Worm (Caenorhabditis elegans) whole organism, L3 larva: ENCODE results near the gene mec-17.

Source experiments
- R02D3.7 ChIP-seq: fragments of 150-350 bp; optimal IDR thresholded peaks from 2 replicates; lab custom pipeline; 2014; ENCODE audit warnings: missing biosample characterization, missing genetic modification characterization
- ZK546.5 ChIP-seq: sonication (generic microtip); optimal IDR thresholded peaks from 2 replicates; lab custom pipeline; 2017; ENCODE audit warnings: missing biosample characterization, missing genetic modification characterization
- aly-2 ChIP-seq: fragments of 150-350 bp; optimal IDR thresholded peaks from 2 replicates; lab custom pipeline; 2014; ENCODE audit warnings: missing biosample characterization, missing genetic modification characterization
- ama-1 ChIP-seq: fragments of 150-350 bp; optimal IDR thresholded peaks from 2 replicates; lab custom pipeline; 2018
- ceh-16 ChIP-seq: sonication (generic microtip); optimal IDR thresholded peaks from 2 replicates; lab custom pipeline; 2017; ENCODE audit warnings: missing biosample characterization, missing genetic modification characterization
- ceh-28 ChIP-seq: fragments of 150-350 bp; optimal IDR thresholded peaks from 2 replicates; lab custom pipeline; 2014; ENCODE audit warnings: missing biosample characterization, missing genetic modification reagents, missing genetic modification characterization
- ceh-82 ChIP-seq: fragments of 150-350 bp; optimal IDR thresholded peaks from 2 replicates; lab custom pipeline; 2014; ENCODE audit warnings: missing biosample characterization, missing genetic modification characterization
- ceh-9 ChIP-seq: sonication (generic microtip); optimal IDR thresholded peaks from 2 replicates; lab custom pipeline; 2018; ENCODE audit warnings: missing biosample characterization, missing genetic modification characterization
- daf-12 ChIP-seq: fragments of 150-350 bp; optimal IDR thresholded peaks from 2 replicates; lab custom pipeline; 2014; ENCODE audit warnings: missing biosample characterization, missing genetic modification reagents, missing genetic modification characterization
- egl-27 ChIP-seq: sonication (generic microtip); optimal IDR thresholded peaks from 4 replicates; lab custom pipeline; 2017; ENCODE audit warnings: missing biosample characterization, missing genetic modification reagents, missing genetic modification characterization
- egl-5 ChIP-seq: fragments of 150-350 bp; optimal IDR thresholded peaks from 2 replicates; lab custom pipeline; 2017; ENCODE audit warnings: missing biosample characterization, missing genetic modification reagents, missing genetic modification characterization, inconsistent platforms
- elt-1 ChIP-seq: fragments of 150-350 bp; optimal IDR thresholded peaks from 2 replicates; lab custom pipeline; 2014; ENCODE audit warnings: missing biosample characterization, missing genetic modification characterization
- elt-2 ChIP-seq: sonication (generic microtip); optimal IDR thresholded peaks from 2 replicates; lab custom pipeline; 2016; ENCODE audit warnings: missing genetic modification reagents, mild to moderate bottlenecking, missing genetic modification characterization, missing compliant biosample characterization
- elt-3 ChIP-seq, 3 experiments: fragments of 150-350 bp in 1 of 3; sonication (generic microtip) in 2 of 3; optimal IDR thresholded peaks; 2 replicates in 2 of 3; 4 replicates in 1 of 3; lab custom pipeline; 2014 to 2017; ENCODE audit warnings: missing biosample characterization in 3 of 3, missing genetic modification characterization in 3 of 3
- eor-1 ChIP-seq, 2 experiments: fragments of 150-350 bp; optimal IDR thresholded peaks; 2 replicates each; lab custom pipeline; 2014 to 2018; ENCODE audit warnings: missing biosample characterization in 2 of 2, missing genetic modification characterization in 2 of 2
- fkh-10 ChIP-seq: sonication (generic microtip); optimal IDR thresholded peaks from 2 replicates; lab custom pipeline; 2017; ENCODE audit warnings: missing biosample characterization, missing genetic modification reagents, missing genetic modification characterization
- fkh-2 ChIP-seq: fragments of 150-350 bp; optimal IDR thresholded peaks from 2 replicates; lab custom pipeline; 2014; ENCODE audit warnings: missing biosample characterization, missing genetic modification reagents, missing genetic modification characterization
- fos-1 ChIP-seq: fragments of 150-350 bp; optimal IDR thresholded peaks from 2 replicates; lab custom pipeline; 2014; ENCODE audit warnings: missing biosample characterization, missing genetic modification characterization
- hmg-11 ChIP-seq: sonication (generic microtip); optimal IDR thresholded peaks from 2 replicates; lab custom pipeline; 2016; ENCODE audit warnings: missing genetic modification characterization, missing compliant biosample characterization
- jun-1 ChIP-seq: fragments of 150-350 bp; optimal IDR thresholded peaks from 2 replicates; lab custom pipeline; 2014; ENCODE audit warnings: missing biosample characterization, missing genetic modification reagents, missing genetic modification characterization
- lin-15B ChIP-seq: fragments of 150-350 bp; optimal IDR thresholded peaks from 2 replicates; lab custom pipeline; 2014; ENCODE audit warnings: missing biosample characterization, missing genetic modification characterization
- lin-39 ChIP-seq: fragments of 150-350 bp; optimal IDR thresholded peaks from 2 replicates; lab custom pipeline; 2018; ENCODE audit warnings: missing biosample characterization, missing genetic modification reagents, missing genetic modification characterization
- lsy-12 ChIP-seq: sonication (generic microtip); optimal IDR thresholded peaks from 2 replicates; lab custom pipeline; 2016; ENCODE audit warnings: mild to moderate bottlenecking, missing genetic modification characterization, missing compliant biosample characterization
- mdl-1 ChIP-seq: fragments of 150-350 bp; optimal IDR thresholded peaks from 2 replicates; lab custom pipeline; 2014; ENCODE audit warnings: missing biosample characterization, missing genetic modification characterization
- mml-1 ChIP-seq: fragments of 150-350 bp; sonication (generic microtip); optimal IDR thresholded peaks from 3 replicates; lab custom pipeline; 2014; ENCODE audit warnings: missing biosample characterization, missing genetic modification characterization
- nfya-1 ChIP-seq: sonication (generic microtip); optimal IDR thresholded peaks from 2 replicates; lab custom pipeline; 2017; ENCODE audit warnings: missing genetic modification characterization, mild to moderate bottlenecking, missing compliant biosample characterization, antibody characterized with exemption, moderate library complexity; ENCODE audit not compliant: insufficient read depth
- nhr-11 ChIP-seq: fragments of 150-350 bp; optimal IDR thresholded peaks from 2 replicates; lab custom pipeline; 2014; ENCODE audit warnings: missing biosample characterization, missing genetic modification characterization
- nhr-12 ChIP-seq: fragments of 150-350 bp; optimal IDR thresholded peaks from 2 replicates; lab custom pipeline; 2014; ENCODE audit warnings: missing biosample characterization, missing genetic modification characterization
- nhr-23 ChIP-seq: fragments of 150-350 bp; optimal IDR thresholded peaks from 2 replicates; lab custom pipeline; 2014; ENCODE audit warnings: missing biosample characterization, missing genetic modification reagents, missing genetic modification characterization
- nhr-237 ChIP-seq: fragments of 150-350 bp; optimal IDR thresholded peaks from 2 replicates; lab custom pipeline; 2014; ENCODE audit warnings: missing biosample characterization, missing genetic modification characterization
- nhr-25 ChIP-seq: sonication (generic microtip); optimal IDR thresholded peaks from 2 replicates; lab custom pipeline; 2017; ENCODE audit warnings: missing biosample characterization, missing genetic modification characterization
- nhr-28 ChIP-seq: fragments of 150-350 bp; optimal IDR thresholded peaks from 2 replicates; lab custom pipeline; 2014; ENCODE audit warnings: missing biosample characterization, missing genetic modification characterization
- nhr-43 ChIP-seq: sonication (generic microtip); optimal IDR thresholded peaks from 2 replicates; lab custom pipeline; 2016; ENCODE audit warnings: mild to moderate bottlenecking, missing genetic modification characterization, missing compliant biosample characterization; ENCODE audit not compliant: poor library complexity, severe bottlenecking
- nhr-67 ChIP-seq: fragments of 150-350 bp; optimal IDR thresholded peaks from 2 replicates; lab custom pipeline; 2014; ENCODE audit warnings: missing biosample characterization, missing genetic modification characterization
- nhr-76 ChIP-seq: fragments of 150-350 bp; sonication (generic microtip); optimal IDR thresholded peaks from 5 replicates; lab custom pipeline; 2014; ENCODE audit warnings: missing biosample characterization, missing genetic modification characterization
- nhr-77 ChIP-seq: fragments of 150-350 bp; optimal IDR thresholded peaks from 2 replicates; lab custom pipeline; 2014; ENCODE audit warnings: missing biosample characterization, missing genetic modification characterization
- pha-4 ChIP-seq: fragments of 150-350 bp; optimal IDR thresholded peaks from 2 replicates; lab custom pipeline; 2014; ENCODE audit warnings: missing biosample characterization, missing genetic modification reagents, missing genetic modification characterization
- pqm-1 ChIP-seq: fragments of 150-350 bp; optimal IDR thresholded peaks from 2 replicates; lab custom pipeline; 2017; ENCODE audit warnings: missing biosample characterization, missing genetic modification characterization, inconsistent platforms
- sea-2 ChIP-seq: fragments of 150-350 bp; sonication (generic microtip); optimal IDR thresholded peaks from 4 replicates; lab custom pipeline; 2014; ENCODE audit warnings: missing biosample characterization, missing genetic modification reagents, missing genetic modification characterization
- skn-1 ChIP-seq: fragments of 150-350 bp; optimal IDR thresholded peaks from 2 replicates; lab custom pipeline; 2014; ENCODE audit warnings: missing biosample characterization, missing genetic modification characterization
- snpc-4 ChIP-seq: fragments of 150-350 bp; optimal IDR thresholded peaks from 2 replicates; lab custom pipeline; 2014; ENCODE audit warnings: missing biosample characterization, missing genetic modification characterization
- tbx-2 ChIP-seq: sonication (generic microtip); optimal IDR thresholded peaks from 2 replicates; lab custom pipeline; 2016; ENCODE audit warnings: mild to moderate bottlenecking, missing genetic modification characterization, missing compliant biosample characterization
- unc-39 ChIP-seq: sonication (generic microtip); optimal IDR thresholded peaks from 4 replicates; lab custom pipeline; 2017; ENCODE audit warnings: missing biosample characterization, missing genetic modification characterization
- unc-62 ChIP-seq: fragments of 150-350 bp; sonication (generic microtip); optimal IDR thresholded peaks from 4 replicates; lab custom pipeline; 2014; ENCODE audit warnings: missing biosample characterization, missing genetic modification reagents, missing genetic modification characterization
- zag-1 ChIP-seq: fragments of 150-350 bp; optimal IDR thresholded peaks from 2 replicates; lab custom pipeline; 2014; ENCODE audit warnings: missing biosample characterization, missing genetic modification characterization
- ztf-11 ChIP-seq: fragments of 150-350 bp; optimal IDR thresholded peaks from 2 replicates; lab custom pipeline; 2014; ENCODE audit warnings: missing biosample characterization, missing genetic modification characterization
- ztf-4 ChIP-seq: fragments of 150-350 bp; optimal IDR thresholded peaks from 2 replicates; lab custom pipeline; 2014; ENCODE audit warnings: missing biosample characterization, missing genetic modification characterization

Gene mec-17

ce11 chrIV:8030099-8030498 is 43.1 kb upstream of the mec-17 start:
- no peak for TF ChIP-seq ceh-28
- TF ChIP-seq tbx-2 (tag; lab: Kevin White, UChicago): no peak
- TF ChIP-seq elt-2 (tag; lab: Kevin White, UChicago): peak; percentile 95
- TF ChIP-seq pqm-1 (tag; lab: Kevin White, UChicago): peak; percentile 66

- no peak for TF ChIP-seq nhr-12
- no peak for TF ChIP-seq nhr-11 (tag; lab: Kevin White, UChicago)
- TF ChIP-seq ceh-9 (tag; lab: Kevin White, UChicago): no peak
- no peak for TF ChIP-seq pqm-1 (tag; lab: Kevin White, UChicago)
Measured at ce11 chrIV:8029413-8029812, 42.4 kb upstream of the mec-17 start, which contains the start of gene nhr-31. Gene nhr-31 (minus strand): TSS chrIV:8029513.

ce11 chrIV:8028372-8028771 is 41.4 kb upstream of the mec-17 start:
- TF ChIP-seq nhr-237 (tag; lab: Kevin White, UChicago) (no peak), nhr-12 (no peak), elt-2 (tag; lab: Kevin White, UChicago) (peak; percentile 88), lin-15B (tag; lab: Kevin White, UChicago) (no peak), ama-1 (lab: Kevin White, UChicago) (peak; percentile 56), sea-2 (GFP tag; lab: Kevin White, UChicago) (no peak), lsy-12 (tag; lab: Kevin White, UChicago) (peak; percentile 9), ceh-9 (tag; lab: Kevin White, UChicago) (no peak), ceh-16 (tag; lab: Kevin White, UChicago) (no peak), nhr-23 (tag; lab: Kevin White, UChicago) (peak; percentile 92), pqm-1 (tag; lab: Kevin White, UChicago) (peak; percentile 64), nhr-43 (peak; percentile 75), egl-5 (tag; lab: Kevin White, UChicago) (no peak), fkh-2 (no peak), R02D3.7 (tag; lab: Kevin White, UChicago) (no peak), nhr-77 (tag; lab: Kevin White, UChicago) (no peak), aly-2 (no peak), ceh-28 (no peak), unc-39 (tag; lab: Kevin White, UChicago) (no peak), hmg-11 (tag; lab: Kevin White, UChicago) (no peak), skn-1 (no peak), jun-1 (tag; lab: Kevin White, UChicago) (no peak), lin-39 (tag; lab: Kevin White, UChicago) (no peak), ztf-11 (tag; lab: Kevin White, UChicago) (no peak), fkh-10 (GFP tag; lab: Kevin White, UChicago) (no peak), nhr-67 (tag; lab: Kevin White, UChicago) (no peak), tbx-2 (tag; lab: Kevin White, UChicago) (no peak), unc-62 (GFP tag; lab: Kevin White, UChicago) (no peak), nhr-11 (tag; lab: Kevin White, UChicago) (no peak), ZK546.5 (tag; lab: Kevin White, UChicago) (no peak), mml-1 (tag; lab: Kevin White, UChicago) (no peak), snpc-4 (tag; lab: Kevin White, UChicago) (no peak), mdl-1 (tag; lab: Kevin White, UChicago) (peak; percentile 68), nhr-76 (tag; lab: Kevin White, UChicago) (no peak), elt-1 (tag; lab: Kevin White, UChicago) (peak; percentile 42), nfya-1 (tag; lab: Kevin White, UChicago) (no peak), fos-1 (tag; lab: Kevin White, UChicago) (no peak), pha-4 (tag; lab: Kevin White, UChicago) (no peak), eor-1 (tag; optimal IDR thresholded peaks at IDR 0.05; lab: Kevin White, UChicago) (no peak), daf-12 (tag; lab: Kevin White, UChicago) (no peak), ztf-4 (tag; lab: Kevin White, UChicago) (no peak), elt-3 (tag; optimal IDR thresholded peaks at IDR 0.05; lab: Kevin White, UChicago) (peak in 1 of 3 experiments; percentile 87), egl-27 (tag; lab: Kevin White, UChicago) (no peak), nhr-28 (tag; lab: Kevin White, UChicago) (no peak), ceh-82 (tag; lab: Kevin White, UChicago) (no peak), zag-1 (tag; lab: Kevin White, UChicago) (no peak), nhr-25 (tag; lab: Kevin White, UChicago) (peak; percentile 95)
